Fruit fly (Drosophila melanogaster) whole organism, embryonic: Measurements from ENCODE around the gene CG9297.

Source experiments
- Atf-2 ChIP-seq: fragments of 200-800 bp; sonication (Bioruptor generic); optimal IDR thresholded peaks from 2 replicates; lab custom pipeline; 2016; ENCODE audit warnings: missing biosample characterization, missing genetic modification characterization
- BEAF-32 ChIP-seq: fragments of 200-800 bp; sonication (Bioruptor generic); optimal IDR thresholded peaks from 3 replicates; lab custom pipeline; 2017; ENCODE audit warnings: missing biosample characterization, missing genetic modification characterization, mild to moderate bottlenecking, moderate library complexity, missing genetic modification reagents
- CG10209 ChIP-seq: fragments of 200-800 bp; sonication (Bioruptor generic); optimal IDR thresholded peaks from 3 replicates; lab custom pipeline; 2017; ENCODE audit warnings: missing biosample characterization, mild to moderate bottlenecking, missing genetic modification characterization, missing genetic modification reagents
- CG10979 ChIP-seq: fragments of 200-800 bp; sonication (Bioruptor generic); optimal IDR thresholded peaks from 2 replicates; lab custom pipeline; 2018; ENCODE audit warnings: missing biosample characterization, mild to moderate bottlenecking, missing genetic modification characterization, moderate library complexity
- CG11560 ChIP-seq: fragments of 200-800 bp; sonication (Bioruptor generic); IDR thresholded peaks from 3 replicates; pipeline ENCODE4 v1.3.6; 2022; ENCODE audit warnings: missing biosample characterization, missing genetic modification characterization
- CG11696 ChIP-seq: fragments of 200-800 bp; sonication (Bioruptor generic); IDR thresholded peaks from 2 replicates; pipeline ENCODE4 v1.3.6; 2022; ENCODE audit warnings: missing biosample characterization, missing genetic modification characterization
- CG12071 ChIP-seq: fragments of 200-800 bp; sonication (Bioruptor generic); optimal IDR thresholded peaks from 3 replicates; lab custom pipeline; 2018; ENCODE audit warnings: missing biosample characterization, mild to moderate bottlenecking, missing genetic modification characterization
- CG12299 ChIP-seq: fragments of 200-800 bp; sonication (Bioruptor generic); optimal IDR thresholded peaks from 2 replicates; lab custom pipeline; 2018; ENCODE audit warnings: missing biosample characterization, mild to moderate bottlenecking, missing genetic modification characterization
- CG14050 ChIP-seq: fragments of 200-800 bp; sonication (Bioruptor generic); IDR thresholded peaks from 3 replicates; pipeline ENCODE4 v1.3.6; 2022; ENCODE audit warnings: missing biosample characterization, missing genetic modification characterization
- CG14441 ChIP-seq: fragments of 200-800 bp; sonication (Bioruptor generic); IDR thresholded peaks from 2 replicates; pipeline ENCODE4 v1.3.6; 2022; ENCODE audit warnings: missing biosample characterization, missing genetic modification characterization
- CG14667 ChIP-seq: fragments of 200-800 bp; sonication (Bioruptor generic); IDR thresholded peaks from 2 replicates; pipeline ENCODE4 v1.3.6; 2022; ENCODE audit warnings: missing biosample characterization, missing genetic modification characterization
- CG15073 ChIP-seq: fragments of 200-800 bp; sonication (Bioruptor generic); optimal IDR thresholded peaks from 2 replicates; lab custom pipeline; 2016; ENCODE audit warnings: missing biosample characterization, missing genetic modification characterization
- CG16813 ChIP-seq: fragments of 200-800 bp; sonication (Bioruptor generic); IDR thresholded peaks from 3 replicates; pipeline ENCODE4 v1.3.6; 2022; ENCODE audit warnings: missing biosample characterization, missing genetic modification characterization; ENCODE audit not compliant: partially characterized antibody
- CG2199 ChIP-seq: fragments of 200-800 bp; sonication (Bioruptor generic); IDR thresholded peaks from 3 replicates; pipeline ENCODE4 v1.3.6; 2022; ENCODE audit warnings: missing biosample characterization, missing genetic modification characterization
- CG2889 ChIP-seq: fragments of 200-800 bp; sonication (Bioruptor generic); IDR thresholded peaks from 3 replicates; pipeline ENCODE4 v1.3.6; 2022; ENCODE audit warnings: missing biosample characterization, missing genetic modification characterization
- CG30020 ChIP-seq: fragments of 200-800 bp; optimal IDR thresholded peaks from 2 replicates; lab custom pipeline; 2019; ENCODE audit warnings: missing biosample characterization, mild to moderate bottlenecking, missing genetic modification characterization, moderate library complexity
- CG32532 ChIP-seq: fragments of 200-800 bp; sonication (Bioruptor generic); IDR thresholded peaks from 2 replicates; pipeline ENCODE4 v1.3.6; 2022; ENCODE audit warnings: missing biosample characterization, missing genetic modification characterization
- CG34376 ChIP-seq: fragments of 200-800 bp; sonication (Bioruptor generic); optimal IDR thresholded peaks from 2 replicates; lab custom pipeline; 2018; ENCODE audit warnings: missing biosample characterization, mild to moderate bottlenecking, missing genetic modification characterization
- CG34422 ChIP-seq: fragments of 200-800 bp; sonication (Bioruptor generic); IDR thresholded peaks from 3 replicates; pipeline ENCODE4 v1.3.6; 2022; ENCODE audit warnings: missing biosample characterization, missing genetic modification characterization
- CG4360 ChIP-seq: fragments of 200-800 bp; sonication (Bioruptor generic); IDR thresholded peaks from 2 replicates; pipeline ENCODE4 v1.3.6; 2022; ENCODE audit warnings: missing biosample characterization, missing genetic modification characterization
- CG8281 ChIP-seq: fragments of 200-800 bp; sonication (Bioruptor generic); optimal IDR thresholded peaks from 2 replicates; lab custom pipeline; 2018; ENCODE audit warnings: missing biosample characterization, mild to moderate bottlenecking, missing genetic modification characterization, moderate library complexity
- CG9727 ChIP-seq: fragments of 200-800 bp; sonication (Bioruptor generic); optimal IDR thresholded peaks from 3 replicates; lab custom pipeline; 2017; ENCODE audit warnings: missing biosample characterization, mild to moderate bottlenecking, missing genetic modification characterization
- CG9876 ChIP-seq: fragments of 200-800 bp; sonication (Bioruptor generic); optimal IDR thresholded peaks from 2 replicates; lab custom pipeline; 2016; ENCODE audit warnings: missing biosample characterization, missing genetic modification characterization
- Camta ChIP-seq: fragments of 200-800 bp; sonication (Bioruptor generic); optimal IDR thresholded peaks from 2 replicates; lab custom pipeline; 2016; ENCODE audit warnings: missing biosample characterization, missing genetic modification characterization
- CrebB ChIP-seq: fragments of 200-800 bp; sonication (Bioruptor generic); optimal IDR thresholded peaks from 3 replicates; lab custom pipeline; 2018; ENCODE audit warnings: missing biosample characterization, mild to moderate bottlenecking, missing genetic modification characterization
- Dip3 ChIP-seq: fragments of 200-800 bp; sonication (Bioruptor generic); optimal IDR thresholded peaks from 3 replicates; lab custom pipeline; 2016; ENCODE audit warnings: missing biosample characterization, missing genetic modification characterization
- Dp ChIP-seq: fragments of 200-800 bp; sonication (Bioruptor generic); optimal IDR thresholded peaks from 2 replicates; lab custom pipeline; 2018; ENCODE audit warnings: missing biosample characterization, mild to moderate bottlenecking, missing genetic modification characterization, moderate library complexity
- Eip74EF ChIP-seq, 2 experiments: fragments of 200-800 bp in 1 of 2; fragments of >200 bp in 1 of 2; sonication (Bioruptor generic) in 1 of 2; optimal IDR thresholded peaks; 2 replicates each; lab custom pipeline; 2017 to 2019; ENCODE audit warnings: missing biosample characterization in 2 of 2, missing genetic modification characterization in 2 of 2, mild to moderate bottlenecking in 1 of 2, moderate library complexity in 1 of 2
- Ets65A ChIP-seq: fragments of 200-800 bp; sonication (Bioruptor generic); peaks from one replicate; lab custom pipeline; 2016; ENCODE audit warnings: missing biosample characterization, missing genetic modification characterization
- Fer1 ChIP-seq: fragments of 200-800 bp; sonication (Bioruptor generic); optimal IDR thresholded peaks from 2 replicates; lab custom pipeline; 2017; ENCODE audit warnings: missing biosample characterization, mild to moderate bottlenecking, missing genetic modification characterization
- GATAe ChIP-seq: fragments of 200-800 bp; sonication (Bioruptor generic); conservative IDR thresholded peaks from 2 replicates; pipeline ENCODE4 v1.3.6; 2022; ENCODE audit warnings: missing biosample characterization, missing genetic modification characterization
- Meics ChIP-seq: fragments of 200-800 bp; sonication (Bioruptor generic); optimal IDR thresholded peaks from 2 replicates; lab custom pipeline; 2017; ENCODE audit warnings: missing biosample characterization, mild to moderate bottlenecking, missing genetic modification characterization
- Myb ChIP-seq: fragments of 200-800 bp; sonication (Bioruptor generic); optimal IDR thresholded peaks from 2 replicates; lab custom pipeline; 2016; ENCODE audit warnings: missing biosample characterization, missing genetic modification characterization
- NFAT ChIP-seq: fragments of 200-800 bp; sonication (Bioruptor generic); IDR thresholded peaks from 2 replicates; pipeline ENCODE4 v1.3.6; 2022; ENCODE audit warnings: missing biosample characterization, missing genetic modification characterization
- Oli ChIP-seq: fragments of 200-800 bp; sonication (Bioruptor generic); optimal IDR thresholded peaks from 2 replicates; lab custom pipeline; 2018; ENCODE audit warnings: missing biosample characterization, mild to moderate bottlenecking, missing genetic modification characterization, moderate library complexity
- Sox102F ChIP-seq: fragments of 200-800 bp; sonication (Bioruptor generic); optimal IDR thresholded peaks from 2 replicates; lab custom pipeline; 2018; ENCODE audit warnings: missing biosample characterization, mild to moderate bottlenecking, missing genetic modification characterization, moderate library complexity
- Xbp1 ChIP-seq: fragments of 200-800 bp; sonication (Bioruptor generic); optimal IDR thresholded peaks from 3 replicates; lab custom pipeline; 2016; ENCODE audit warnings: missing biosample characterization, mild to moderate bottlenecking, missing genetic modification characterization
- ac ChIP-seq: fragments of 200-800 bp; sonication (Bioruptor generic); optimal IDR thresholded peaks from 3 replicates; lab custom pipeline; 2017; ENCODE audit warnings: missing biosample characterization, mild to moderate bottlenecking, missing genetic modification characterization
- aop ChIP-seq: fragments of 200-800 bp; sonication (Bioruptor generic); IDR thresholded peaks from 2 replicates; pipeline ENCODE4 v1.3.6; 2022; ENCODE audit warnings: missing biosample characterization, missing genetic modification characterization
- cg ChIP-seq: fragments of 200-800 bp; sonication (Bioruptor generic); optimal IDR thresholded peaks from 3 replicates; lab custom pipeline; 2019; ENCODE audit warnings: missing biosample characterization, mild to moderate bottlenecking, missing genetic modification characterization, moderate library complexity
- exex ChIP-seq: fragments of 200-800 bp; sonication (Bioruptor generic); optimal IDR thresholded peaks from 4 replicates; lab custom pipeline; 2018; ENCODE audit warnings: missing biosample characterization, mild to moderate bottlenecking, missing genetic modification characterization, moderate library complexity
- h ChIP-seq: fragments of >200 bp; optimal IDR thresholded peaks from 2 replicates; lab custom pipeline; 2017
- her ChIP-seq: fragments of 200-800 bp; sonication (Bioruptor generic); optimal IDR thresholded peaks from 2 replicates; lab custom pipeline; 2016; ENCODE audit warnings: missing biosample characterization, missing genetic modification characterization
- kah ChIP-seq: fragments of 200-800 bp; sonication (Bioruptor generic); optimal IDR thresholded peaks from 2 replicates; lab custom pipeline; 2018; ENCODE audit warnings: missing biosample characterization, mild to moderate bottlenecking, missing genetic modification characterization
- lbe ChIP-seq: fragments of 200-800 bp; sonication (Bioruptor generic); optimal IDR thresholded peaks from 2 replicates; lab custom pipeline; 2016; ENCODE audit warnings: missing biosample characterization, mild to moderate bottlenecking, missing genetic modification characterization
- nerfin-2 ChIP-seq: fragments of 200-800 bp; sonication (Bioruptor generic); IDR thresholded peaks from 2 replicates; pipeline ENCODE4 v1.3.6; 2022; ENCODE audit warnings: missing biosample characterization, missing genetic modification characterization; ENCODE audit not compliant: partially characterized antibody
- org-1 ChIP-seq: fragments of 200-800 bp; sonication (Bioruptor generic); optimal IDR thresholded peaks from 2 replicates; lab custom pipeline; 2017; ENCODE audit warnings: missing biosample characterization, missing genetic modification characterization
- p53 ChIP-seq: fragments of 200-800 bp; sonication (Bioruptor generic); optimal IDR thresholded peaks from 2 replicates; lab custom pipeline; 2016; ENCODE audit warnings: missing biosample characterization, missing genetic modification characterization
- pum ChIP-seq: fragments of 200-800 bp; sonication (Bioruptor generic); optimal IDR thresholded peaks from 2 replicates; lab custom pipeline; 2016; ENCODE audit warnings: missing biosample characterization, missing genetic modification characterization
- shn ChIP-seq: fragments of 200-800 bp; sonication (Bioruptor generic); optimal IDR thresholded peaks from 3 replicates; lab custom pipeline; 2016; ENCODE audit warnings: missing biosample characterization, missing genetic modification characterization
- slbo ChIP-seq: fragments of 200-800 bp; sonication (Bioruptor generic); IDR thresholded peaks from 2 replicates; pipeline ENCODE4 v1.3.6; 2022; ENCODE audit warnings: missing biosample characterization, missing genetic modification characterization
- trh ChIP-seq: fragments of 200-800 bp; sonication (Bioruptor generic); optimal IDR thresholded peaks from 2 replicates; lab custom pipeline; 2016; ENCODE audit warnings: missing biosample characterization, missing genetic modification characterization

Gene CG9297

dm6 chr3R:13779241-13779683 is 8.0 kb downstream of the CG9297 start, which contains the start of the genes CG42375 and CG9288 (continued):
- TF ChIP-seq CG32532 (GFP tag; lab: Robert Waterston, UW), result peak; percentile 67; the same call in 1 of the 2 replicates
- TF ChIP-seq CG4360, result no peak
- TF ChIP-seq Sox102F (GFP tag; lab: Kevin White, UChicago), result peak; percentile 19
- no peak for TF ChIP-seq ac (GFP tag; lab: Kevin White, UChicago)
- TF ChIP-seq pum (GFP tag; lab: Kevin White, UChicago), result peak; percentile 52
- no peak for TF ChIP-seq Camta (GFP tag; lab: Kevin White, UChicago)
- TF ChIP-seq CG11696 (GFP tag; lab: Robert Waterston, UW), result no peak
- no peak for TF ChIP-seq lbe (GFP tag; lab: Kevin White, UChicago)
- TF ChIP-seq CG12071 (GFP tag; lab: Kevin White, UChicago), result peak; percentile 36
- no peak for TF ChIP-seq CG16813 (GFP tag; lab: Robert Waterston, UW)
- TF ChIP-seq Meics (GFP tag; lab: Kevin White, UChicago), result peak; percentile 65
- no peak for TF ChIP-seq Ets65A (GFP tag; lab: Kevin White, UChicago)
- TF ChIP-seq h (lab: Kevin White, UChicago), result no peak
- TF ChIP-seq CG2199 (GFP tag; lab: Robert Waterston, UW), result 0 out of 3 replicates have a peak, but pooled peaks have one; percentile 57
- TF ChIP-seq Atf-2 (GFP tag; lab: Kevin White, UChicago), result no peak
- no peak for TF ChIP-seq slbo (GFP tag; lab: Robert Waterston, UW)
- TF ChIP-seq CG34422, result peak; percentile 70
- TF ChIP-seq CG12299, result no peak
- TF ChIP-seq CG10209 (GFP tag; lab: Kevin White, UChicago), result no peak
- TF ChIP-seq her (GFP tag; lab: Kevin White, UChicago), result no peak
- TF ChIP-seq trh, result no peak
- no peak for TF ChIP-seq CG8281 (tag; lab: Kevin White, UChicago)
- TF ChIP-seq BEAF-32 (GFP tag; lab: Kevin White, UChicago), result no peak
- no peak for TF ChIP-seq CG14667 (GFP tag; lab: Robert Waterston, UW)
- no peak for TF ChIP-seq CG11560 (tag; lab: Robert Waterston, UW)
- TF ChIP-seq Dip3, result no peak
- TF ChIP-seq Fer1 (GFP tag; lab: Kevin White, UChicago), result peak; percentile 75
- TF ChIP-seq CG30020 (tag; lab: Kevin White, UChicago), result no peak
- TF ChIP-seq CrebB (tag; lab: Kevin White, UChicago), result no peak
- TF ChIP-seq CG9876 (GFP tag; lab: Kevin White, UChicago), result no peak
- TF ChIP-seq CG15073 (GFP tag; lab: Kevin White, UChicago), result no peak
- TF ChIP-seq Xbp1 (GFP tag; lab: Kevin White, UChicago), result peak; percentile 36
- peak; percentile 81 for TF ChIP-seq CG9727 (GFP tag; lab: Kevin White, UChicago)
- TF ChIP-seq CG10979 (tag; lab: Kevin White, UChicago), result peak; percentile 85
- peak; percentile 17 for TF ChIP-seq kah
- no peak for TF ChIP-seq CG34376 (GFP tag; lab: Kevin White, UChicago)
- no peak for TF ChIP-seq aop
- no peak for TF ChIP-seq CG14050
- TF ChIP-seq cg (GFP tag; lab: Kevin White, UChicago), result no peak
- TF ChIP-seq nerfin-2 (GFP tag; lab: Robert Waterston, UW), result no peak
- peak in 1 of 2 experiments; percentile 7 for TF ChIP-seq Eip74EF (GFP tag; optimal IDR thresholded peaks at IDR 0.05; lab: Kevin White, UChicago)
- peak; percentile 70 for TF ChIP-seq CG14441 (GFP tag; lab: Robert Waterston, UW)
- peak; percentile 36 for TF ChIP-seq Myb (GFP tag; lab: Kevin White, UChicago)
- TF ChIP-seq CG2889 (GFP tag; lab: Robert Waterston, UW), result no peak
- peak; percentile 0 for TF ChIP-seq exex (tag; lab: Kevin White, UChicago)
- TF ChIP-seq p53, result no peak
- TF ChIP-seq GATAe (GFP tag; lab: Robert Waterston, UW), result no peak
- no peak for TF ChIP-seq org-1 (GFP tag; lab: Kevin White, UChicago)
- no peak for TF ChIP-seq Oli (tag; lab: Kevin White, UChicago)
- TF ChIP-seq shn, result no peak
- peak; percentile 27 for TF ChIP-seq Dp
- TF ChIP-seq NFAT (GFP tag; lab: Robert Waterston, UW), result no peak
